Worm (Caenorhabditis elegans): ENCODE measurements around the gene sax-1.

- TF ChIP-seq skn-1 (tag; optimal IDR thresholded peaks at IDR 0.05) (no peak), nhr-42 (GFP tag; IDR thresholded peaks at IDR 0.05) (no peak), fos-1 (tag; optimal IDR thresholded peaks at IDR 0.05) (no peak), Y48G9A.11 (GFP tag; IDR thresholded peaks at IDR 0.05) (no peak), madf-5 (GFP tag; IDR thresholded peaks at IDR 0.05) (no peak), egl-27 (tag; optimal IDR thresholded peaks at IDR 0.05) (no peak), lin-29 (GFP tag; IDR thresholded peaks at IDR 0.05) (no peak), ztf-11 (tag; optimal IDR thresholded peaks at IDR 0.05) (no peak)
Observed at ce11 chrX:3683060-3683459, 33.1 kb upstream of the sax-1 start.

Measured in whole organism, L4 larva.